Worm (Caenorhabditis elegans): Measurements from ENCODE around the gene F28C1.1.

F28C1.1 gene

ce11 chrV:12433105-12433504 is 17.5 kb upstream of the F28C1.1 start:
- TF ChIP-seq lir-3 (tag; optimal IDR thresholded peaks at IDR 0.05; ENCODE audit: poor library complexity) (no peak), nhr-76 (tag; optimal IDR thresholded peaks at IDR 0.05) (no peak), nhr-90 (tag; optimal IDR thresholded peaks at IDR 0.05; ENCODE audit: poor library complexity) (no peak), F16B12.6 (tag; optimal IDR thresholded peaks at IDR 0.05) (no peak), mab-9 (GFP tag; IDR thresholded peaks at IDR 0.05) (no peak), nhr-237 (tag; optimal IDR thresholded peaks at IDR 0.05) (no peak), mep-1 (tag; optimal IDR thresholded peaks at IDR 0.05) (no peak), nhr-12 (tag; optimal IDR thresholded peaks at IDR 0.05) (no peak), ets-5 (GFP tag; IDR thresholded peaks at IDR 0.05) (no peak), nhr-71 (tag; optimal IDR thresholded peaks at IDR 0.05) (no peak), nhr-28 (tag; optimal IDR thresholded peaks at IDR 0.05) (no peak), hlh-4 (tag; optimal IDR thresholded peaks at IDR 0.05) (no peak), xbp-1 (tag; optimal IDR thresholded peaks at IDR 0.05) (no peak), snu-23 (GFP tag; optimal IDR thresholded peaks at IDR 0.05) (no peak), unc-30 (tag; optimal IDR thresholded peaks at IDR 0.05) (no peak), pqm-1 (tag; optimal IDR thresholded peaks at IDR 0.05) (no peak), unc-130 (tag; optimal IDR thresholded peaks at IDR 0.05) (no peak), ces-1 (GFP tag; optimal IDR thresholded peaks at IDR 0.05) (no peak), vab-15 (tag; optimal IDR thresholded peaks at IDR 0.05) (no peak)

- TF ChIP-seq hlh-4 (tag; optimal IDR thresholded peaks at IDR 0.05) (peak; percentile 60), hlh-17 (GFP tag; optimal IDR thresholded peaks at IDR 0.05; ENCODE audit: borderline replicate concordance) (no peak)
Measured at ce11 chrV:12433717-12434116, 16.9 kb upstream of the F28C1.1 start, which contains the start of gene srh-25. Gene srh-25 (minus strand): TSS chrV:12433817.

ce11 chrV:12441420-12441819 is 9.2 kb upstream of the F28C1.1 start, which contains the start of gene pals-37:
Gene pals-37 (minus strand): TSS chrV:12441520.
- no peak for TF ChIP-seq fkh-10 (GFP tag; optimal IDR thresholded peaks at IDR 0.05)
- no peak for TF ChIP-seq dsc-1 (tag; optimal IDR thresholded peaks at IDR 0.05)
- TF ChIP-seq irx-1 (tag; optimal IDR thresholded peaks at IDR 0.05): no peak
- TF ChIP-seq nhr-90 (tag; optimal IDR thresholded peaks at IDR 0.05; ENCODE audit: poor library complexity): no peak
- no peak for TF ChIP-seq pax-3 (tag; optimal IDR thresholded peaks at IDR 0.05)
- no peak for TF ChIP-seq dpl-1 (GFP tag; optimal IDR thresholded peaks at IDR 0.05)
- no peak for TF ChIP-seq rnt-1 (tag; optimal IDR thresholded peaks at IDR 0.05)
- no peak for TF ChIP-seq sup-37 (GFP tag; optimal IDR thresholded peaks at IDR 0.05)
- no peak for TF ChIP-seq elt-3 (tag; optimal IDR thresholded peaks at IDR 0.05)
- TF ChIP-seq lin-39 (tag; optimal IDR thresholded peaks at IDR 0.05): no peak
- no peak for TF ChIP-seq aly-2 (tag; optimal IDR thresholded peaks at IDR 0.05)
- TF ChIP-seq C04F5.9 (tag; optimal IDR thresholded peaks at IDR 0.05): no peak

ce11 chrV:12443754-12444153 is 6.9 kb upstream of the F28C1.1 start, which contains the start of gene pals-39:
Gene pals-39 (minus strand): TSS chrV:12443854.
- no peak for TF ChIP-seq ztf-11 (tag; optimal IDR thresholded peaks at IDR 0.05)
- no peak for TF ChIP-seq ama-1 (optimal IDR thresholded peaks at IDR 0.05)
- no peak for TF ChIP-seq nhr-19 (GFP tag; conservative IDR thresholded peaks at IDR 0.05)

- no peak for TF ChIP-seq rnt-1 (tag; optimal IDR thresholded peaks at IDR 0.05)
- TF ChIP-seq aha-1 (tag; optimal IDR thresholded peaks at IDR 0.05): no peak
- TF ChIP-seq efl-1 (optimal IDR thresholded peaks at IDR 0.05): no peak
- peak in 1 of 2 experiments; percentile 79 for TF ChIP-seq efl-1 (GFP tag; optimal IDR thresholded peaks at IDR 0.05 in 1 of 2)
- TF ChIP-seq ceh-88 (GFP tag; IDR thresholded peaks at IDR 0.05): no peak
- TF ChIP-seq ets-5 (GFP tag; IDR thresholded peaks at IDR 0.05): no peak
- TF ChIP-seq tbx-2 (tag; optimal IDR thresholded peaks at IDR 0.05): no peak
- no peak for TF ChIP-seq unc-30 (tag; optimal IDR thresholded peaks at IDR 0.05)
Measured at ce11 chrV:12446895-12447294, 3.7 kb upstream of the F28C1.1 start, which contains the start of the genes pals-38 and C54D10.9. Gene pals-38 (minus strand): TSS chrV:12446995. Gene C54D10.9 (plus strand): TSS chrV:12447153.

Data from whole organism, L1 larva.